Worm (Caenorhabditis elegans) whole organism, midembryonic: ENCODE results near the gene T10H4.13.
"Not testable (repeated sequence)": the region's sequence is repeated elsewhere in the genome, so short reads cannot be mapped to it uniquely, and the experiment has no call there.

Experiments used
- T22C8.4 ChIP-seq: fragments of 200-800 bp; sonication (Bioruptor generic); IDR thresholded peaks from 2 replicates; pipeline ENCODE4 v1.3.6; 2022; ENCODE audit warnings: missing genetic modification characterization, missing compliant biosample characterization
- cog-1 ChIP-seq: sonication (generic microtip); optimal IDR thresholded peaks from 2 replicates; lab custom pipeline; 2016; ENCODE audit warnings: missing genetic modification characterization, missing compliant biosample characterization
- flt-1 ChIP-seq: fragments of 200-800 bp; sonication (Bioruptor generic); IDR thresholded peaks from 2 replicates; pipeline ENCODE4 v1.3.6; 2022; ENCODE audit warnings: missing genetic modification characterization, missing compliant biosample characterization
- klf-2 ChIP-seq: fragments of 200-800 bp; sonication (Bioruptor generic); conservative IDR thresholded peaks from 2 replicates; pipeline ENCODE4 v1.3.6; 2022; ENCODE audit warnings: missing genetic modification reagents, missing genetic modification characterization, missing compliant biosample characterization
- med-1 ChIP-seq: sonication (generic microtip); optimal IDR thresholded peaks from 2 replicates; lab custom pipeline; 2017; ENCODE audit warnings: missing genetic modification characterization, mild to moderate bottlenecking, missing compliant biosample characterization, antibody characterized with exemption, missing genetic modification reagents; ENCODE audit not compliant: insufficient read depth
- ref-1 ChIP-seq: fragments of 200-800 bp; sonication (Bioruptor generic); conservative IDR thresholded peaks from 2 replicates; pipeline ENCODE4 v1.3.6; 2022; ENCODE audit warnings: missing genetic modification reagents, missing genetic modification characterization, missing compliant biosample characterization
- tab-1 ChIP-seq: fragments of 200-800 bp; sonication (Bioruptor generic); IDR thresholded peaks from 2 replicates; pipeline ENCODE4 v1.3.6; 2022; ENCODE audit warnings: missing genetic modification characterization, missing compliant biosample characterization
- ztf-23 ChIP-seq: fragments of 200-800 bp; sonication (Bioruptor generic); IDR thresholded peaks from 2 replicates; pipeline ENCODE4 v1.3.6; 2022; ENCODE audit warnings: missing genetic modification reagents, missing genetic modification characterization, missing compliant biosample characterization
- ztf-29 ChIP-seq: fragments of 200-800 bp; sonication (Bioruptor generic); IDR thresholded peaks from 2 replicates; pipeline ENCODE4 v1.3.6; 2022; ENCODE audit warnings: missing genetic modification reagents, missing genetic modification characterization, missing compliant biosample characterization

Gene T10H4.13

ce11 chrV:15262336-15262735 lies 5.0 kb downstream of the T10H4.13 start, which contains the start of gene M01B2.10:
Gene M01B2.10, minus strand, starts transcription at chrV:15262436.
- TF ChIP-seq ztf-23, flt-1, tab-1 (GFP tag; lab: Robert Waterston, UW): not testable (repeated sequence)

DNA sequence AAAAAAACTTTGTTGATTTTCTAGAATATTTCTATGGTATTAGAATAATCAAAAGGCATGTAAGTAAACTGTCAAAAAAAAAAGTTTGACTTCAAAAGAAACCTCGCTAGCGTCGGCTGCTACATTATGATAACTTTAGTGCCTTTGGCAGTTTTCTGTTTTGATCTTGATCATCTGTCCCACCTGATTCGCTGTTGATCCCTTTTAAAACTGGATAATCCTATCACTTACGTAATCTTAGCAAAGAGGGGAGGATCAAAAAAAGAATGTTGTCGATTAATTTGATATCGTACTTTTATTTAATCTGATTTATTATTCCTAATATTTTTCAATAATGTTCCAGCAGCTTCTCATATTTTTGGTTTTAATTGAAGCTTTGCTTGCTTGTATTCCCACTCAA lies 7.4 kb downstream of the T10H4.13 start, which contains the start of gene M01B2.8:
Gene M01B2.8, plus strand, starts transcription at position 301 of the 400 bp plus-strand sequence.
- no peak for TF ChIP-seq med-1 (GFP tag; lab: Kevin White, UChicago)
- TF ChIP-seq flt-1 (GFP tag; lab: Robert Waterston, UW), result no peak
- no peak for TF ChIP-seq tab-1 (GFP tag; lab: Robert Waterston, UW)
- TF ChIP-seq ztf-29 (GFP tag; lab: Robert Waterston, UW), result no peak
- TF ChIP-seq ztf-23 (GFP tag; lab: Robert Waterston, UW), result no peak
- TF ChIP-seq T22C8.4 (GFP tag; lab: Robert Waterston, UW), result no peak
- TF ChIP-seq klf-2 (GFP tag; lab: Robert Waterston, UW), result no peak
- TF ChIP-seq ref-1 (GFP tag; lab: Robert Waterston, UW), result no peak
- TF ChIP-seq cog-1 (tag; lab: Kevin White, UChicago), result no peak

ce11 chrV:15259049-15259448 lies 8.3 kb downstream of the T10H4.13 start, which contains the start of gene srsx-37:
Gene srsx-37, minus strand, starts transcription at chrV:15259149.
- TF ChIP-seq ztf-23 (GFP tag; lab: Robert Waterston, UW), result no peak
- no peak for TF ChIP-seq T22C8.4 (GFP tag; lab: Robert Waterston, UW)
- no peak for TF ChIP-seq flt-1 (GFP tag; lab: Robert Waterston, UW)
- TF ChIP-seq ztf-29 (GFP tag; lab: Robert Waterston, UW), result no peak

ce11 chrV:15256669-15257068 lies 10.6 kb downstream of the T10H4.13 start, which contains the start of gene srsx-39:
Gene srsx-39, minus strand, starts transcription at chrV:15256769.
- TF ChIP-seq T22C8.4, ztf-23, flt-1 (GFP tag; lab: Robert Waterston, UW): not testable (repeated sequence)

- no peak for TF ChIP-seq tab-1 (GFP tag; lab: Robert Waterston, UW)
- TF ChIP-seq ztf-29 (GFP tag; lab: Robert Waterston, UW), result no peak
- no peak for TF ChIP-seq ztf-23 (GFP tag; lab: Robert Waterston, UW)
- no peak for TF ChIP-seq T22C8.4 (GFP tag; lab: Robert Waterston, UW)
- no peak for TF ChIP-seq cog-1 (tag; lab: Kevin White, UChicago)
- no peak for TF ChIP-seq klf-2 (GFP tag; lab: Robert Waterston, UW)
- no peak for TF ChIP-seq med-1 (GFP tag; lab: Kevin White, UChicago)
- TF ChIP-seq flt-1 (GFP tag; lab: Robert Waterston, UW), result no peak
- no peak for TF ChIP-seq ref-1 (GFP tag; lab: Robert Waterston, UW)
Observed at ce11 chrV:15253529-15253928, 13.8 kb downstream of the T10H4.13 start, which contains the start of gene srbc-75. Gene srbc-75, plus strand, starts transcription at chrV:15253829.

- no peak for TF ChIP-seq flt-1 (GFP tag; lab: Robert Waterston, UW)
- TF ChIP-seq tab-1 (GFP tag; lab: Robert Waterston, UW), result no peak
- no peak for TF ChIP-seq med-1 (GFP tag; lab: Kevin White, UChicago)
- TF ChIP-seq ref-1 (GFP tag; lab: Robert Waterston, UW), result no peak
- no peak for TF ChIP-seq klf-2 (GFP tag; lab: Robert Waterston, UW)
- no peak for TF ChIP-seq ztf-23 (GFP tag; lab: Robert Waterston, UW)
- no peak for TF ChIP-seq T22C8.4 (GFP tag; lab: Robert Waterston, UW)
- no peak for TF ChIP-seq cog-1 (tag; lab: Kevin White, UChicago)
- TF ChIP-seq ztf-29 (GFP tag; lab: Robert Waterston, UW), result no peak
Observed at ce11 chrV:15252082-15252481, 15.2 kb downstream of the T10H4.13 start, which contains the start of gene srbc-76. Gene srbc-76, plus strand, starts transcription at chrV:15252382.

DNA sequence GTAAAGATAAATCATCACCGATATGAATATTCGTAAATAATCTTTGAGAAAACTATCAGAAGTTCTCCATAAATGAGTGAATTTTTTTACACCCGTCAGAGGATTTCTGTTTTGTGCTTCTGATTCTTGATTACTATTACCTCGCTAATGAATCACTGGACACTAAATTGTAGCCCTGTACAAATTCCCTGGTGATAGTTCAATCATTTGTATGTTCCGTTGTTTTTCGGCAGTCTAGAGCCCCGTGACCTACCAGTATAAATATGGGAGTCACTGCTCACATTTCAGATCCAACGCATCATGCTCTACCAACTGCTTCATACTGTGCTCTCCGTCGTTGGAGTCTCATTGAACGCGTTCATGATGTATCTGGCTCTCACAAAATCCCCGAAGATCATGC lies 17.0 kb downstream of the T10H4.13 start, which contains the start of gene srd-28:
Gene srd-28, plus strand, starts transcription at position 301 of the 400 bp plus-strand sequence.
- TF ChIP-seq cog-1 (tag; lab: Kevin White, UChicago); flt-1 (GFP tag; lab: Robert Waterston, UW); ztf-23 (GFP tag; lab: Robert Waterston, UW): not testable (repeated sequence)

- TF ChIP-seq ztf-23 (GFP tag; lab: Robert Waterston, UW) (no peak), ref-1 (GFP tag; lab: Robert Waterston, UW) (no peak), flt-1 (GFP tag; lab: Robert Waterston, UW) (no peak), tab-1 (GFP tag; lab: Robert Waterston, UW) (no peak), cog-1 (tag; lab: Kevin White, UChicago) (no peak), med-1 (GFP tag; lab: Kevin White, UChicago) (no peak)
Observed at ce11 chrV:15244456-15244855, 22.8 kb downstream of the T10H4.13 start, which contains the start of gene kin-30. Gene kin-30, plus strand, starts transcription at chrV:15244756.

ce11 chrV:15241259-15241658 lies 26.0 kb downstream of the T10H4.13 start, which contains the start of gene chil-12:
Gene chil-12, plus strand, starts transcription at chrV:15241559.
- TF ChIP-seq med-1 (GFP tag; lab: Kevin White, UChicago) (no peak), T22C8.4 (GFP tag; lab: Robert Waterston, UW) (no peak), ztf-23 (GFP tag; lab: Robert Waterston, UW) (no peak), klf-2 (GFP tag; lab: Robert Waterston, UW) (no peak), ztf-29 (GFP tag; lab: Robert Waterston, UW) (no peak), flt-1 (GFP tag; lab: Robert Waterston, UW) (no peak), cog-1 (tag; lab: Kevin White, UChicago) (no peak), tab-1 (GFP tag; lab: Robert Waterston, UW) (no peak), ref-1 (GFP tag; lab: Robert Waterston, UW) (no peak)
